Worm (Caenorhabditis elegans): ENCODE data around the gene flh-1.

The flh-1 gene

DNA sequence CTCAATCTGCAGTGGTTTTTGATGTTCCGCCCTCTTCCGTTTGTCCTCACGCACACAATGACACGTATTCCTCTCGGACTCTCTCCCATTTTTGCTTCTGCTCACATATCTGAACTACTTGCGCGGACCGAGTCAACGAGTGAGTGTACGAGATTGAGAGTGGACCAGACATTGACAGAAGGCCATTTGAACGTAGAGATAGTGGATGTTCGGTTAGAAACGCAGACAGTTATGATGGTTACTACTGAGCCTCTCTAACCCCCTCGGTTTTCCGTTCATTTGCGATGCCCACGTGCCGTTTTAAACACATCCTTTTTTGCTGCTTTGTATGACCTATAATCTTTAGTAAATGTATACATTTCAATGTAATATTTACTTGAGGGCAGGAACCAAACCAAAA, 47.6 kb downstream of the flh-1 start (continued):
- TF ChIP-seq K12H6.12 (tag; optimal IDR thresholded peaks at IDR 0.05), result no peak
- no peak for TF ChIP-seq C06A6.2 (GFP tag; conservative IDR thresholded peaks at IDR 0.05)
- no peak for TF ChIP-seq snpc-4 (GFP tag; optimal IDR thresholded peaks at IDR 0.05)
- no peak for TF ChIP-seq snpc-4 (tag; optimal IDR thresholded peaks at IDR 0.05)
- no peak for TF ChIP-seq efl-1 (GFP tag; optimal IDR thresholded peaks at IDR 0.05)

DNA sequence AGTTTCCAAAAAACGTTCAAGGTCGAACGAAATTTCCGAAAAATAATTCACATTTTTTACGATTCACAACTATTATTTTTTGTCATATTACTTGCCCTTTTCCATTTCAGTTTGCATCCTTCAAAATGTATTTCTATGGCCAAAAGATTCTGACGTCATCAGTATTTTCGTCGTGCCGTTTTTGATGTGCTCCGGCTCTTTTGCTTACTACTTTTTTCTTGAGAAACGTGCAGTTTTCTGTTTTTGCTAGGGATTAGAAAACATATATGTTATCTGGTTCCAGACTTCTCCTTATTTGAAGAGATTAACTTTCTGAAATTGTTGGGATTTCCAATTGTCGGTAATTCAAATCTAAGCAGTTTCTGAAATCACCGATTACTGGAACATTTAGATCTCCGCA, 48.2 kb downstream of the flh-1 start:
- TF ChIP-seq nfya-2 (GFP tag; IDR thresholded peaks at IDR 0.05) (no peak), F23B12.7 (tag; optimal IDR thresholded peaks at IDR 0.05; ENCODE audit: insufficient read depth) (no peak)

DNA sequence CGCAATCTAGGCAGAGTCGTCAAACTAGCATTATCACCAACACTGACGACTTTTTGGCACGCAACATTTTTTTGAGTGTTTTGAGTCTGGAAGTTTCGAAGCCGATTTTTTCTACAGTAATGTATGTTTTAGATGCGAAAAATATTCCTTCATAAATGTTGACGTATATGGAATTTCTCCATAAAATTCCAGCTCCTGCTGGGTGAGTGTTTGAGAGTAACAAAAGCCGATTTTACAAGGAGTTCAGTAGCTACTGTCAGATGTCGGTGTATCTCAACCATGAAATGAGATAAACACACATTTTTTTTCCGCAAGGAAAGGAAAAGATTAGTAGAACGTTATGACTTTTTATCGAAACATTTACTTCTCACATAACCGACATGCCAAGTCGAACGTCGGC, 49.2 kb downstream of the flh-1 start:
- TF ChIP-seq ztf-28 (GFP tag; IDR thresholded peaks at IDR 0.05) (no peak), Y53G8AR.9 (GFP tag; conservative IDR thresholded peaks at IDR 0.05) (no peak), ekl-4 (GFP tag; IDR thresholded peaks at IDR 0.05) (no peak), somi-1 (GFP tag; optimal IDR thresholded peaks at IDR 0.05) (no peak), ztf-6 (GFP tag; IDR thresholded peaks at IDR 0.05) (no peak), madf-10 (tag; optimal IDR thresholded peaks at IDR 0.05) (no peak), aptf-3 (GFP tag; IDR thresholded peaks at IDR 0.05) (no peak), snpc-4 (GFP tag; optimal IDR thresholded peaks at IDR 0.05) (no peak), snpc-4 (tag; optimal IDR thresholded peaks at IDR 0.05) (no peak), F55B11.4 (tag; optimal IDR thresholded peaks at IDR 0.05; ENCODE audit: borderline replicate concordance, insufficient read depth) (no peak)

DNA sequence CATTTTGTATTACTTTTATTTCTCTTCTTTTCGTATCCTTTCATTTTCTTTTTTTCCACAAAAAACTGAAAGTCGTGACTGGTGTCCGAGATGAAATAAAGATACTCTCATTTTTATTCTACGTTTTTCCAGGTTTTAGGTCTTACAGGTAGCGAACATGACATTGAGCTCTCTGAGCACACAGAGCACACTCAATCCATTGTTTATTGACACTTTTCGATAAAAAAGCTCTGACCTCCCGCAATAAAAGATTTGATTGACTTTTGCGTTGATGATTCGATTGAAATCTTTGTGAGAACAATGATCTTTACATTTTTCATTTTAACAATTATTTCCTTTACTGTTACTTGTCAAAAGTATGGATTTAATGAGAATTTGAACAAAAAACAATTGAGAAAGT, 51.9 kb downstream of the flh-1 start, which contains the start of gene C46C2.6:
TSS of gene C46C2.6 (plus strand) at position 301 of the 400 bp plus-strand sequence.
- TF ChIP-seq cebp-2 (GFP tag; IDR thresholded peaks at IDR 0.05), result no peak
- no peak for TF ChIP-seq F37B4.10 (GFP tag; IDR thresholded peaks at IDR 0.05)
- no peak for TF ChIP-seq cebp-1 (GFP tag; IDR thresholded peaks at IDR 0.05)
- TF ChIP-seq cebp-1 (tag; optimal IDR thresholded peaks at IDR 0.05), result no peak
